Worm (Caenorhabditis elegans) whole organism, young adult: Measurements from ENCODE around the gene orc-4.

Experiments
- ceh-58 ChIP-seq: fragments of 200-800 bp; sonication (Bioruptor generic); IDR thresholded peaks from 2 replicates; pipeline ENCODE4 v1.3.6; 2022; ENCODE audit warnings: missing genetic modification characterization, missing compliant biosample characterization
- ceh-79 ChIP-seq: sonication (generic microtip); optimal IDR thresholded peaks from 2 replicates; lab custom pipeline; 2017; ENCODE audit warnings: mild to moderate bottlenecking, missing genetic modification characterization, missing compliant biosample characterization
- dox-1 ChIP-seq: fragments of 200-800 bp; sonication (Bioruptor generic); IDR thresholded peaks from 2 replicates; pipeline ENCODE4 v1.3.6; 2022; ENCODE audit warnings: missing genetic modification reagents, missing genetic modification characterization, missing compliant biosample characterization
- dpl-1 ChIP-seq: fragments of 150-350 bp; optimal IDR thresholded peaks from 2 replicates; lab custom pipeline; 2014; ENCODE audit warnings: missing biosample characterization, missing genetic modification reagents, missing genetic modification characterization
- nhr-90 ChIP-seq: sonication (generic microtip); optimal IDR thresholded peaks from 2 replicates; lab custom pipeline; 2016; ENCODE audit warnings: missing genotype, mild to moderate bottlenecking, missing genetic modification characterization, missing compliant biosample characterization
- snpc-4 ChIP-seq, 5 experiments: fragments of 150-350 bp in 1 of 5; sonication (generic microtip) in 4 of 5; optimal IDR thresholded peaks; 2 replicates each; lab custom pipeline; 2014 to 2018; ENCODE audit warnings: missing genetic modification characterization in 5 of 5, missing biosample characterization in 3 of 5, antibody characterized with exemption in 2 of 5, mild to moderate bottlenecking in 2 of 5, missing compliant biosample characterization in 2 of 5, missing genotype in 2 of 5, moderate library complexity in 2 of 5, missing genetic modification reagents in 1 of 5

- no peak for TF ChIP-seq snpc-4 (GFP tag; optimal IDR thresholded peaks at IDR 0.05; lab: Kevin White, UChicago)
- no peak for TF ChIP-seq snpc-4 (tag; optimal IDR thresholded peaks at IDR 0.05; lab: Kevin White, UChicago)
- TF ChIP-seq ceh-58 (GFP tag; lab: Robert Waterston, UW): no peak
- TF ChIP-seq dox-1 (GFP tag; lab: Robert Waterston, UW): no peak
- TF ChIP-seq dpl-1 (GFP tag; lab: Kevin White, UChicago): no peak
- TF ChIP-seq ceh-79 (tag; lab: Kevin White, UChicago): no peak
- no peak for TF ChIP-seq nhr-90 (tag; lab: Kevin White, UChicago)
Observed at ce11 chrIII:10615166-10615565, 30.8 kb upstream of the orc-4 start, which contains the start of gene mrpl-22.
